Worm (Caenorhabditis elegans) whole organism, late embryonic: ENCODE results near the gene Y105C5A.1273.

ENCODE experiments used
- C08G9.2 ChIP-seq: sonication (generic microtip); optimal IDR thresholded peaks from 2 replicates; lab custom pipeline; 2016; ENCODE audit warnings: mild to moderate bottlenecking, missing genetic modification characterization, moderate library complexity, missing compliant biosample characterization
- K02D7.2 ChIP-seq: sonication (generic microtip); optimal IDR thresholded peaks from 2 replicates; lab custom pipeline; 2017; ENCODE audit warnings: mild to moderate bottlenecking, missing genetic modification characterization, missing compliant biosample characterization
- ceh-2 ChIP-seq: sonication (generic microtip); optimal IDR thresholded peaks from 2 replicates; lab custom pipeline; 2016; ENCODE audit warnings: missing genotype, missing genetic modification characterization, missing compliant biosample characterization
- ceh-31 ChIP-seq: sonication (generic microtip); optimal IDR thresholded peaks from 2 replicates; lab custom pipeline; 2016; ENCODE audit warnings: missing genetic modification characterization, missing compliant biosample characterization
- ceh-34 ChIP-seq: sonication (generic microtip); optimal IDR thresholded peaks from 2 replicates; lab custom pipeline; 2016; ENCODE audit warnings: mild to moderate bottlenecking, missing genetic modification characterization, missing compliant biosample characterization
- dve-1 ChIP-seq: sonication (generic microtip); optimal IDR thresholded peaks from 2 replicates; lab custom pipeline; 2017; ENCODE audit warnings: antibody characterized with exemption, mild to moderate bottlenecking, missing genetic modification characterization, missing compliant biosample characterization
- nhr-11 ChIP-seq: fragments of 150-350 bp; optimal IDR thresholded peaks from 2 replicates; lab custom pipeline; 2014; ENCODE audit warnings: missing biosample characterization, missing genetic modification characterization
- pag-3 ChIP-seq: sonication (generic microtip); optimal IDR thresholded peaks from 2 replicates; lab custom pipeline; 2016; ENCODE audit warnings: missing compliant biosample characterization, missing genetic modification characterization, borderline replicate concordance
- pha-4 ChIP-seq: fragments of 150-350 bp; optimal IDR thresholded peaks from 2 replicates; lab custom pipeline; 2018; ENCODE audit warnings: missing biosample characterization, missing genetic modification reagents, missing genetic modification characterization
- pqm-1 ChIP-seq: sonication (generic microtip); optimal IDR thresholded peaks from 2 replicates; lab custom pipeline; 2016; ENCODE audit warnings: missing genetic modification characterization, missing compliant biosample characterization
- rnt-1 ChIP-seq: sonication (generic microtip); optimal IDR thresholded peaks from 2 replicates; lab custom pipeline; 2016; ENCODE audit warnings: missing genetic modification characterization, missing compliant biosample characterization
- tbx-2 ChIP-seq: sonication (generic microtip); optimal IDR thresholded peaks from 2 replicates; lab custom pipeline; 2016; ENCODE audit warnings: missing genetic modification characterization, missing compliant biosample characterization

- TF ChIP-seq pqm-1 (tag; lab: Kevin White, UChicago) (no peak), C08G9.2 (tag; lab: Kevin White, UChicago) (no peak), ceh-34 (tag; lab: Kevin White, UChicago) (no peak), tbx-2 (tag; lab: Kevin White, UChicago) (no peak), rnt-1 (tag; lab: Kevin White, UChicago) (no peak), nhr-11 (tag; lab: Kevin White, UChicago) (no peak), ceh-31 (tag; lab: Kevin White, UChicago) (no peak), ceh-2 (tag; lab: Kevin White, UChicago) (no peak), dve-1 (tag; lab: Kevin White, UChicago) (no peak), K02D7.2 (tag; lab: Kevin White, UChicago) (no peak), pha-4 (tag; lab: Kevin White, UChicago) (no peak), pag-3 (tag; lab: Kevin White, UChicago) (no peak)
These were observed 3.1 kb downstream of the Y105C5A.1273 start for ce11 chrIV:15794007-15794406.
